Worm (Caenorhabditis elegans): Measurements from ENCODE around the gene pitr-3.

- TF ChIP-seq jun-1 (tag; optimal IDR thresholded peaks at IDR 0.05) (no peak), lin-15B (tag; optimal IDR thresholded peaks at IDR 0.05) (no peak), nhr-111 (GFP tag; optimal IDR thresholded peaks at IDR 0.05) (no peak), nhr-77 (tag; optimal IDR thresholded peaks at IDR 0.05) (no peak), cey-2 (tag; optimal IDR thresholded peaks at IDR 0.05; ENCODE audit: borderline replicate concordance, insufficient read depth) (no peak), ceh-82 (tag; optimal IDR thresholded peaks at IDR 0.05) (no peak), ama-1 (optimal IDR thresholded peaks at IDR 0.05) (no peak), pqm-1 (tag; optimal IDR thresholded peaks at IDR 0.05) (no peak), Y48G9A.11 (GFP tag; IDR thresholded peaks at IDR 0.05) (no peak), ceh-62 (tag; optimal IDR thresholded peaks at IDR 0.05) (no peak), ZK546.5 (tag; optimal IDR thresholded peaks at IDR 0.05) (no peak), egl-27 (tag; optimal IDR thresholded peaks at IDR 0.05) (no peak), nhr-76 (tag; optimal IDR thresholded peaks at IDR 0.05) (no peak), lin-13 (GFP tag; optimal IDR thresholded peaks at IDR 0.05) (no peak)
These were observed 32.6 kb upstream of the pitr-3 start, which contains the start of gene pqn-16 for ce11 chrV:9173789-9174188.
